Fruit fly (Drosophila melanogaster): ENCODE measurements around the gene CG9586.

CG9586 gene

DNA sequence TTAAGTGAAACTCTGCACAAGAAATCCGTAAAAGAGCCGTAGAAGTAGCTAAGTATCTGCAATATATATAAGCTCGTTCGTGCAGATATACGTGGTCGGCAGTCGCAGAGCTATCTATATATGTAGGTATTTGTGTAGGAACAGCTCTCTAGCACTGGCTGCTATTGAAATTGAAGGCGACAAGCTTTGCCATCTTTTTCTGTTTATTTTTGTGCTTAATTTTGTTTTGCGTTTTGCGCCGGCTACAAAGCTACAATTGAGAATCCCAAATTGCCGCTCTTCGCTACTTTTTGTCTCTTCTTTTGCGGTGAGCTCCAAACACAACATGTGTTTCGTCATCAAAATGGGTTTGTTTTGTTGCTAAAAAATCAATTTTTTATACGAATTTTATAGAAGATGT is 8.9 kb upstream of the CG9586 start (continued):
- TF ChIP-seq fru (GFP tag; optimal IDR thresholded peaks at IDR 0.05): no peak
- TF ChIP-seq Myc (optimal IDR thresholded peaks at IDR 0.05): no peak
- TF ChIP-seq Dfd (GFP tag; optimal IDR thresholded peaks at IDR 0.05): no peak
- peak; percentile 67 for TF ChIP-seq Sp1 (GFP tag; optimal IDR thresholded peaks at IDR 0.05)
- TF ChIP-seq Hnf4 (GFP tag; optimal IDR thresholded peaks at IDR 0.05): no peak
- no peak for TF ChIP-seq ey (GFP tag; optimal IDR thresholded peaks at IDR 0.05)
- no peak for TF ChIP-seq HLH106 (tag; optimal IDR thresholded peaks at IDR 0.05)
- peak; percentile 93 for TF ChIP-seq Rel (GFP tag; optimal IDR thresholded peaks at IDR 0.05)
- peak; percentile 49 for TF ChIP-seq Rel (tag; optimal IDR thresholded peaks at IDR 0.05)
- no peak for TF ChIP-seq N (GFP tag; optimal IDR thresholded peaks at IDR 0.05)
- TF ChIP-seq GATAd (GFP tag; optimal IDR thresholded peaks at IDR 0.05): no peak

DNA sequence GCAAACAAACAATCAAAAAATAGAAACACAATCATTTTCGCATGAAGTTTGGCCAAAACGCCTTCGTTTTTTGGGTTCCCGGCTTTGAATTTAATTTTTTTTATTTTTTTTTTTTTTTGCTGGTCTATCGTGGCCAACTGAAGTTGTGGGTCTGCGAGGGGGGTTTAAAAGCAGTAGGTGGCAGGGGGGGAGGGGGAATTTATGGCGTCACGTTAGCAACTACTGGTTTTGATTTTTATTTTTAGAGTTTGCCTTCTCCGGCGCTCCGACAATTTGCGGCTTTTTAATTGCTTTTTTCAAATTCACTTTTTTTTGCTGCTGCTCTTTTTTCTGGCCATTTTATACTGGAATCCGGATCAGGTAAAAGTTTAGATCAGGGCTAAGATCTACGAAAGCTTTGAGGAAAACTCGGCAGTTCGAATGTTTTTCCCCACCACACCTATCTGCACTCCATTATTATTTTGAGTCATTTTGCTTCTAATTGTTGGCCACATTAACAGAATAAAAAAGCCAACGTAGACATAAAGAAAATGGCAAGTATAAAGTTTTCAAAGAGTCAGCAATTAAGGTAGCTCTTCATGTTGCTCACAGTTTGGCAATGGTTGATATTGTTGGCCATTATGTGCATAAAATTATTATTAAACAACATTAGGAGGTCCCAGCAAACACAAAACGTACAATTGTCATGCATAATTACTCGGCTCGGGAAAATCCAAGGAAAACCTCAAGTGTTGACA is 7.7 kb upstream of the CG9586 start:
- TF ChIP-seq Hr83 (GFP tag; optimal IDR thresholded peaks at IDR 0.05; ENCODE audit: poor library complexity, severe bottlenecking): no peak
- TF ChIP-seq tai (GFP tag; optimal IDR thresholded peaks at IDR 0.05): no peak
- TF ChIP-seq usp (GFP tag; optimal IDR thresholded peaks at IDR 0.05): no peak
- no peak for TF ChIP-seq Abd-B (GFP tag; optimal IDR thresholded peaks at IDR 0.05)
- TF ChIP-seq psq (GFP tag; optimal IDR thresholded peaks at IDR 0.05): no peak
- TF ChIP-seq dl (GFP tag; optimal IDR thresholded peaks at IDR 0.05; ENCODE audit: insufficient read depth in 1 of 2, partially characterized antibody in 2 of 2): no peak
- no peak for TF ChIP-seq h (GFP tag; optimal IDR thresholded peaks at IDR 0.05)
- TF ChIP-seq rgr (GFP tag; optimal IDR thresholded peaks at IDR 0.05): no peak
- TF ChIP-seq sv (GFP tag; optimal IDR thresholded peaks at IDR 0.05): no peak
- no peak for TF ChIP-seq N (GFP tag; optimal IDR thresholded peaks at IDR 0.05)
- no peak for TF ChIP-seq Vsx2 (GFP tag; optimal IDR thresholded peaks at IDR 0.05; ENCODE audit: partially characterized antibody)

DNA sequence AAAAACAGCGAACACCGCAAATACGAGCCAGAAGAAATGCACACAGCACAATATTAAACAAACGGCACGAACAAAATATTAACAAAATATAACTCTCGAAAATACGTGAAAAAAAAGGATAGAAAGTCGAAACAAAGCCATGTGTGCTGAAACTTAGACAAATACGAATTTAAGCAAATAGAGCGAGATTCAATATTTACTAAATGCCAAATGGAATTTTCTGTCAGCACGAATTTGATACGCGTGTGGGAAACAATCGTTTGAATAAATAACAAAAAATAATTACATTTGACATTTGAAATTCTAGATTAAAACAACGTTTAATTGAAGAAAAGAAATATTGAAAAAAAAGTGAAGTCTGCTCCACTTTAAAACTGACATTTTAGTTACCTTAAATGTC is 7.0 kb upstream of the CG9586 start:
- no peak for TF ChIP-seq Hr83 (GFP tag; optimal IDR thresholded peaks at IDR 0.05; ENCODE audit: poor library complexity, severe bottlenecking)
- TF ChIP-seq tai (GFP tag; optimal IDR thresholded peaks at IDR 0.05): peak; percentile 54

DNA sequence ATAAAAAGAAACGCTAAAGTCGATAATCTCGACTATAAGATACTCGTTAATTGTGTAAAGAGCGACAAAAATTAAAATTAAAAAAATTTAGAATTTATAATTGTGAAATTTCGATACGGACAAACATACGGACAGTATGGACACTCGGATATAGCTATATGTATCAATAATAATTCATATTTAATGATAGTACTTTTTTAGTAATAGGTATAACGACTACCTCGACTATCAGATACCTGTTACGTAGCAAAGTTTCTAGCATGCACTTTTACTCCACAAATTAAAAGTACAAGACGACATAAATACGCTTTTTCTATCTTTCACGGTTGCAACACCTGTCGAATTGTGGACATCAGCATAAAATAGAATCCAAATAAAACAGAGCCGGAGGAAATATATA is 6.6 kb upstream of the CG9586 start:
- no peak for TF ChIP-seq woc (GFP tag; optimal IDR thresholded peaks at IDR 0.05)
- no peak for TF ChIP-seq ey (GFP tag; optimal IDR thresholded peaks at IDR 0.05)
- no peak for TF ChIP-seq Mio (GFP tag; optimal IDR thresholded peaks at IDR 0.05)
- TF ChIP-seq Abd-B (GFP tag; optimal IDR thresholded peaks at IDR 0.05): no peak
- no peak for TF ChIP-seq OdsH (GFP tag; optimal IDR thresholded peaks at IDR 0.05)
- TF ChIP-seq sage (GFP tag; optimal IDR thresholded peaks at IDR 0.05): no peak
- no peak for TF ChIP-seq jim (GFP tag; optimal IDR thresholded peaks at IDR 0.05)
- no peak for TF ChIP-seq Hr83 (GFP tag; optimal IDR thresholded peaks at IDR 0.05; ENCODE audit: poor library complexity, severe bottlenecking)
- TF ChIP-seq brk (GFP tag; optimal IDR thresholded peaks at IDR 0.05): no peak
- TF ChIP-seq Hr78 (GFP tag; optimal IDR thresholded peaks at IDR 0.05): no peak
- no peak for TF ChIP-seq br (GFP tag; optimal IDR thresholded peaks at IDR 0.05)
- no peak for TF ChIP-seq lola (GFP tag; optimal IDR thresholded peaks at IDR 0.05)

DNA sequence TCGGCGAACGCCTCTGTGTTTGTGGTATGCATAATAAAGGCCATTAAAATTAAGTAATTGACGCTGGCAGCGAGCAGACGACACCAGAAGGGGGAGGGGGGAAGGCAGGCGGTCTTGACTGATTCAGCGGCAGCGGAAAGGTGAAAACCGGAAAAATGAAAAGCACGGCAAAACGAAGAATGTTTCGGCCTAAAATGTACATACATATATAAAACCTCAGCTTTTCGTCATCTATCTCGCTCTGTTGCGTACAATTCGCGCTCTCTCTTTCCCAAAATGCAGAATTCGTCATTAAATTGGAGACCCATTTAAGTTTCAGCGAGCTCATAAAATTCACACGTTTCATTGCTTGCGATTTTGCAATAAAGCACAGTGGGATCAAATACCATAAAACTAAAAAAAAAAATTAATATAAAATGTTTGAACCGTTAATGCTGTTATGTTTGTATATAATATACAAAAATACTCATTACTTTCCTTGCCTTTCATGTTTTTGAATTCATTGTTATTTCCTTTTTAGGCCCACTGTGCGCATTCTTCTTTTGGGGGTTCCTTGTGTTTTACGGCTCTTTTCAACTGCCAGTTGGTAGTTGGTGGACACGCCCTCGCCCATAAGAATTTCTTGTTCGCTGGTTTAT is 1.8 kb upstream of the CG9586 start:
- peak; percentile 85 for TF ChIP-seq br (GFP tag; optimal IDR thresholded peaks at IDR 0.05)
- TF ChIP-seq dmrt93B (GFP tag; optimal IDR thresholded peaks at IDR 0.05): peak; percentile 56
- no peak for TF ChIP-seq jim (GFP tag; optimal IDR thresholded peaks at IDR 0.05)
- TF ChIP-seq Sp1 (GFP tag; optimal IDR thresholded peaks at IDR 0.05): peak; percentile 87
- TF ChIP-seq Mio (GFP tag; optimal IDR thresholded peaks at IDR 0.05): peak; percentile 15
- peak; percentile 82 for TF ChIP-seq HLH106 (tag; optimal IDR thresholded peaks at IDR 0.05)
- TF ChIP-seq dsf (GFP tag; optimal IDR thresholded peaks at IDR 0.05; ENCODE audit: borderline replicate concordance): peak; percentile 10
- peak; percentile 84 for TF ChIP-seq Hnf4 (GFP tag; optimal IDR thresholded peaks at IDR 0.05)
- no peak for TF ChIP-seq Vsx2 (GFP tag; optimal IDR thresholded peaks at IDR 0.05; ENCODE audit: partially characterized antibody)
- TF ChIP-seq CG32264 (GFP tag; optimal IDR thresholded peaks at IDR 0.05): peak; percentile 70
- peak; percentile 41 for TF ChIP-seq CrebA (GFP tag; optimal IDR thresholded peaks at IDR 0.05; ENCODE audit: borderline replicate concordance)
- no peak for TF ChIP-seq Dfd (GFP tag; optimal IDR thresholded peaks at IDR 0.05)
- TF ChIP-seq Rel (GFP tag; optimal IDR thresholded peaks at IDR 0.05): peak; percentile 75
- peak; percentile 65 for TF ChIP-seq Rel (tag; optimal IDR thresholded peaks at IDR 0.05)
- peak; percentile 73 for TF ChIP-seq brk (GFP tag; optimal IDR thresholded peaks at IDR 0.05)
- no peak for TF ChIP-seq N (GFP tag; optimal IDR thresholded peaks at IDR 0.05)
- peak; percentile 91 for TF ChIP-seq OdsH (GFP tag; optimal IDR thresholded peaks at IDR 0.05)
- peak; percentile 81 for TF ChIP-seq ey (GFP tag; optimal IDR thresholded peaks at IDR 0.05)
- TF ChIP-seq h (GFP tag; optimal IDR thresholded peaks at IDR 0.05): peak; percentile 92
- no peak for TF ChIP-seq pan (optimal IDR thresholded peaks at IDR 0.05)
- peak; percentile 85 for TF ChIP-seq sage (GFP tag; optimal IDR thresholded peaks at IDR 0.05)
- peak; percentile 78 for TF ChIP-seq woc (GFP tag; optimal IDR thresholded peaks at IDR 0.05)
- no peak for TF ChIP-seq Myc (optimal IDR thresholded peaks at IDR 0.05)
- peak in 1 of 2 experiments; percentile 92 for TF ChIP-seq foxo (GFP tag; optimal IDR thresholded peaks at IDR 0.05)
- peak; percentile 95 for TF ChIP-seq tai (GFP tag; optimal IDR thresholded peaks at IDR 0.05)
- peak; percentile 37 for TF ChIP-seq sv (GFP tag; optimal IDR thresholded peaks at IDR 0.05)
- peak; percentile 29 for TF ChIP-seq GATAd (GFP tag; optimal IDR thresholded peaks at IDR 0.05)
- TF ChIP-seq Jra (GFP tag; optimal IDR thresholded peaks at IDR 0.05): peak; percentile 62
- TF ChIP-seq CG9705 (GFP tag; optimal IDR thresholded peaks at IDR 0.05): peak; percentile 48
